Fruit fly (Drosophila melanogaster) whole organism, prepupa: Measurements from ENCODE around the gene CG7236.

Experiments
- Blimp-1 ChIP-seq: fragments of 200-800 bp; sonication (Bioruptor generic); optimal IDR thresholded peaks from 3 replicates; lab custom pipeline; 2017; ENCODE audit warnings: missing biosample characterization, missing genetic modification characterization, mild to moderate bottlenecking, moderate library complexity, missing genetic modification reagents
- CG10631 ChIP-seq: fragments of 200-800 bp; sonication (Bioruptor generic); optimal IDR thresholded peaks from 2 replicates; lab custom pipeline; 2016; ENCODE audit warnings: missing biosample characterization, missing genetic modification characterization
- CG10669 ChIP-seq: fragments of 200-800 bp; sonication (Bioruptor generic); optimal IDR thresholded peaks from 3 replicates; lab custom pipeline; 2018; ENCODE audit warnings: missing biosample characterization, mild to moderate bottlenecking, missing genetic modification characterization, moderate library complexity
- CG11294 ChIP-seq: fragments of 200-800 bp; sonication (Bioruptor generic); IDR thresholded peaks from 2 replicates; pipeline ENCODE4 v1.3.6; 2022; ENCODE audit warnings: missing biosample characterization, missing genetic modification characterization
- CG11902 ChIP-seq: fragments of 200-800 bp; sonication (Bioruptor generic); optimal IDR thresholded peaks from 3 replicates; lab custom pipeline; 2016; ENCODE audit warnings: missing biosample characterization, missing genetic modification characterization
- CG1621 ChIP-seq: fragments of 200-800 bp; sonication (Bioruptor generic); optimal IDR thresholded peaks from 3 replicates; lab custom pipeline; 2018; ENCODE audit warnings: missing biosample characterization, mild to moderate bottlenecking, missing genetic modification characterization
- CG16779 ChIP-seq: fragments of 200-800 bp; sonication (Bioruptor generic); optimal IDR thresholded peaks from 3 replicates; lab custom pipeline; 2017; ENCODE audit warnings: missing biosample characterization, mild to moderate bottlenecking, missing genetic modification characterization
- CG3032 ChIP-seq: fragments of 200-800 bp; optimal IDR thresholded peaks from 2 replicates; lab custom pipeline; 2019; ENCODE audit warnings: missing biosample characterization, mild to moderate bottlenecking, missing genetic modification characterization, moderate library complexity
- CG32006 ChIP-seq: fragments of 200-800 bp; sonication (Bioruptor generic); optimal IDR thresholded peaks from 3 replicates; lab custom pipeline; 2017; ENCODE audit warnings: missing biosample characterization, mild to moderate bottlenecking, missing genetic modification characterization
- CG34406 ChIP-seq: fragments of 200-800 bp; sonication (Bioruptor generic); optimal IDR thresholded peaks from 3 replicates; lab custom pipeline; 2016; ENCODE audit warnings: missing biosample characterization, missing genetic modification characterization
- CG3919 ChIP-seq: fragments of 200-800 bp; sonication (Bioruptor generic); optimal IDR thresholded peaks from 3 replicates; lab custom pipeline; 2016; ENCODE audit warnings: missing biosample characterization, missing genetic modification characterization
- CG6276 ChIP-seq: fragments of 200-800 bp; sonication (Bioruptor generic); optimal IDR thresholded peaks from 2 replicates; lab custom pipeline; 2017; ENCODE audit warnings: missing biosample characterization, mild to moderate bottlenecking, missing genetic modification characterization
- CG6792 ChIP-seq: fragments of 200-800 bp; sonication (Bioruptor generic); optimal IDR thresholded peaks from 3 replicates; lab custom pipeline; 2016; ENCODE audit warnings: missing biosample characterization, missing genetic modification characterization
- CG6808 ChIP-seq: fragments of 200-800 bp; sonication (Bioruptor generic); optimal IDR thresholded peaks from 3 replicates; lab custom pipeline; 2017; ENCODE audit warnings: missing biosample characterization, missing genetic modification characterization, mild to moderate bottlenecking, moderate library complexity, missing genetic modification reagents
- CG6854 ChIP-seq: fragments of 200-800 bp; sonication (Bioruptor generic); optimal IDR thresholded peaks from 2 replicates; lab custom pipeline; 2017; ENCODE audit warnings: missing biosample characterization, mild to moderate bottlenecking, missing genetic modification characterization
- CG7368 ChIP-seq: fragments of 200-800 bp; sonication (Bioruptor generic); optimal IDR thresholded peaks from 3 replicates; lab custom pipeline; 2016; ENCODE audit warnings: missing biosample characterization, missing genetic modification characterization
- CG8632 ChIP-seq: fragments of 200-800 bp; sonication (Bioruptor generic); optimal IDR thresholded peaks from 3 replicates; lab custom pipeline; 2016; ENCODE audit warnings: missing biosample characterization, missing genetic modification characterization
- CG9139 ChIP-seq: fragments of 200-800 bp; sonication (Bioruptor generic); optimal IDR thresholded peaks from 3 replicates; lab custom pipeline; 2017; ENCODE audit warnings: missing biosample characterization, mild to moderate bottlenecking, missing genetic modification characterization
- Eip75B ChIP-seq: fragments of 200-800 bp; sonication (Bioruptor generic); optimal IDR thresholded peaks from 3 replicates; lab custom pipeline; 2016; ENCODE audit warnings: missing biosample characterization, missing genetic modification characterization
- Eip78C ChIP-seq: fragments of 200-800 bp; sonication (Bioruptor generic); peaks from one replicate; lab custom pipeline; 2016; ENCODE audit warnings: missing biosample characterization, missing genetic modification characterization
- Gug ChIP-seq: fragments of 200-800 bp; sonication (Bioruptor generic); IDR thresholded peaks from 2 replicates; pipeline ENCODE4 v1.3.6; 2022; ENCODE audit warnings: missing biosample characterization, missing genetic modification characterization
- Hr38 ChIP-seq: sonication (Bioruptor generic); optimal IDR thresholded peaks from 2 replicates; lab custom pipeline; 2016; ENCODE audit warnings: missing biosample characterization, missing genetic modification characterization
- Hr39 ChIP-seq: fragments of 200-800 bp; sonication (Bioruptor generic); optimal IDR thresholded peaks from 2 replicates; lab custom pipeline; 2016; ENCODE audit warnings: missing biosample characterization, missing genetic modification characterization
- Lpt ChIP-seq: fragments of 200-800 bp; sonication (Bioruptor generic); optimal IDR thresholded peaks from 3 replicates; lab custom pipeline; 2016; ENCODE audit warnings: missing biosample characterization, missing genetic modification characterization
- Met ChIP-seq: fragments of 200-800 bp; sonication (Bioruptor generic); optimal IDR thresholded peaks from 3 replicates; lab custom pipeline; 2016; ENCODE audit warnings: missing biosample characterization, missing genetic modification characterization
- OdsH ChIP-seq: fragments of 200-800 bp; sonication (Bioruptor generic); optimal IDR thresholded peaks from 3 replicates; lab custom pipeline; 2016; ENCODE audit warnings: missing biosample characterization, missing genetic modification characterization
- Smox ChIP-seq: fragments of 200-800 bp; sonication (Bioruptor generic); optimal IDR thresholded peaks from 3 replicates; lab custom pipeline; 2016; ENCODE audit warnings: missing biosample characterization, missing genetic modification characterization
- Sox102F ChIP-seq: fragments of 200-800 bp; sonication (Bioruptor generic); optimal IDR thresholded peaks from 2 replicates; lab custom pipeline; 2016; ENCODE audit warnings: missing biosample characterization, mild to moderate bottlenecking, missing genetic modification characterization
- Sox14 ChIP-seq: fragments of 200-800 bp; sonication (Bioruptor generic); optimal IDR thresholded peaks from 3 replicates; lab custom pipeline; 2016; ENCODE audit warnings: missing biosample characterization, missing genetic modification characterization
- Sox15 ChIP-seq: fragments of 200-800 bp; sonication (Bioruptor generic); optimal IDR thresholded peaks from 3 replicates; lab custom pipeline; 2016; ENCODE audit warnings: missing biosample characterization, missing genetic modification characterization
- acj6 ChIP-seq: fragments of 200-800 bp; sonication (Bioruptor generic); optimal IDR thresholded peaks from 3 replicates; lab custom pipeline; 2016; ENCODE audit warnings: missing biosample characterization, missing genetic modification characterization
- cyc ChIP-seq: fragments of 200-800 bp; sonication (Bioruptor generic); optimal IDR thresholded peaks from 3 replicates; lab custom pipeline; 2016; ENCODE audit warnings: missing biosample characterization, missing genetic modification characterization
- dac ChIP-seq: fragments of 200-800 bp; sonication (Bioruptor generic); optimal IDR thresholded peaks from 2 replicates; lab custom pipeline; 2017; ENCODE audit warnings: missing biosample characterization, mild to moderate bottlenecking, missing genetic modification characterization
- dsx ChIP-seq: fragments of 200-800 bp; optimal IDR thresholded peaks from 3 replicates; lab custom pipeline; 2019; ENCODE audit warnings: missing biosample characterization, mild to moderate bottlenecking, missing genetic modification characterization, moderate library complexity; ENCODE audit not compliant: poor library complexity, severe bottlenecking
- eg ChIP-seq: fragments of 200-800 bp; sonication (Bioruptor generic); IDR thresholded peaks from 3 replicates; pipeline ENCODE4 v1.3.6; 2022; ENCODE audit warnings: missing biosample characterization, missing genetic modification characterization
- esn ChIP-seq: fragments of 200-800 bp; sonication (Bioruptor generic); optimal IDR thresholded peaks from 2 replicates; lab custom pipeline; 2016; ENCODE audit warnings: missing biosample characterization, mild to moderate bottlenecking, missing genetic modification characterization, moderate library complexity
- fd59A ChIP-seq: fragments of 200-800 bp; sonication (Bioruptor generic); optimal IDR thresholded peaks from 2 replicates; lab custom pipeline; 2017; ENCODE audit warnings: missing biosample characterization, mild to moderate bottlenecking, missing genetic modification characterization, missing genetic modification reagents
- fd85E ChIP-seq: fragments of 200-800 bp; sonication (Bioruptor generic); optimal IDR thresholded peaks from 3 replicates; lab custom pipeline; 2016; ENCODE audit warnings: missing biosample characterization, missing genetic modification characterization
- fkh ChIP-seq: fragments of 200-800 bp; sonication (Bioruptor generic); optimal IDR thresholded peaks from 3 replicates; lab custom pipeline; 2017; ENCODE audit warnings: missing biosample characterization, mild to moderate bottlenecking, missing genetic modification characterization, moderate library complexity
- lz ChIP-seq: fragments of 200-800 bp; sonication (Bioruptor generic); optimal IDR thresholded peaks from 3 replicates; lab custom pipeline; 2016; ENCODE audit warnings: missing biosample characterization, missing genetic modification characterization
- net ChIP-seq: fragments of 200-800 bp; sonication (Bioruptor generic); optimal IDR thresholded peaks from 3 replicates; lab custom pipeline; 2016; ENCODE audit warnings: missing biosample characterization, missing genetic modification characterization
- salr ChIP-seq, 2 experiments: fragments of 200-800 bp; sonication (Bioruptor generic); optimal IDR thresholded peaks; 3 replicates each; lab custom pipeline; 2016 to 2018; ENCODE audit warnings: missing biosample characterization in 2 of 2, missing genetic modification characterization in 2 of 2, mild to moderate bottlenecking in 1 of 2
- spab ChIP-seq: fragments of 200-800 bp; sonication (Bioruptor generic); optimal IDR thresholded peaks from 2 replicates; lab custom pipeline; 2017; ENCODE audit warnings: missing biosample characterization, mild to moderate bottlenecking, missing genetic modification characterization, missing genetic modification reagents
- ss ChIP-seq, 2 experiments: fragments of 200-800 bp; sonication (Bioruptor generic); optimal IDR thresholded peaks; 2 replicates in 1 of 2; 3 replicates in 1 of 2; lab custom pipeline; 2017 to 2018; ENCODE audit warnings: mild to moderate bottlenecking in 2 of 2, missing biosample characterization in 2 of 2, missing genetic modification characterization in 2 of 2, moderate library complexity in 1 of 2
- svp ChIP-seq: fragments of 200-800 bp; sonication (Bioruptor generic); peaks from one replicate; lab custom pipeline; 2016; ENCODE audit warnings: missing biosample characterization, missing genetic modification characterization
- topi ChIP-seq: fragments of 200-800 bp; sonication (Bioruptor generic); optimal IDR thresholded peaks from 3 replicates; lab custom pipeline; 2016; ENCODE audit warnings: missing biosample characterization, missing genetic modification characterization

The CG7236 gene

DNA sequence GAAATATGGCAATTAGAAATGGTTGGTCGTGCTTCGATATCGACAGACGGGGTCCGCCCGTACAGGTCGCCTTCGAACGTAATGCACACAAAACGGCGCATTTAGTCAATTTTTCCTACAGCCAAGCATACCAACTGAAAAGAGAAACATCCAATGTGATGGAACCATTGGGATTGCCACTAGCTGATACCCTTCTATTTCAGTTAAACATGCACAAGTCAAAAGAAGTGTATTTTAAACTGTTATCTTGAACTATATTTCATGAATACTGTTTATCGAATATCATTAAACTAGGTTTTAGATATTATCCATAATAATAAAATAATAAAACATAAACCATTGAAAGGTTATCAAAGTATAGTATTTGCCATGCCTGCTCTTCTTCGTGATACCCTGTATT, 19.9 kb downstream of the CG7236 start:
- TF ChIP-seq Eip75B (GFP tag; lab: Kevin White, UChicago): no peak
- peak; percentile 44 for TF ChIP-seq svp
- peak; percentile 61 for TF ChIP-seq Eip78C (GFP tag; lab: Kevin White, UChicago)

DNA sequence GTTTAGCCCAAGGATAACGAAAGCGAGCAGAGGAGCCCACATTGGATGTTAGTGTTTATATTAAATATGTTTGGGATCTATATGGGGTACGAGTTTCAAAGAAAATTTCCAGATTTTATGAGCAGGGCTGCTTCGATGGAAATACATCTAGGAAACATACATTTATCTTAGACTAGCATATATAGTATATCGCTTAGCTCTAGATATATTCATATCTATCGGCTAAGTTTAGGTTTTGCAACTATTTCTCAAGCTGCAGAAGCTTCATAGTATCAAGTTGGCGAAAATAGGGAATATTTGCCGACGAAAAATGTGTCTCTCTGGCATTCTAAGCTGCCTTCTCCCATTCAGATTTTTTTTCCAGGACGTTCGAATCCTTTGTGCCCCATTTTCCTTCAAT, 22.5 kb downstream of the CG7236 start, which contains the start of gene CG14006:
TSS of gene CG14006 (minus strand) at position 101 of the 400 bp plus-strand sequence.
- TF ChIP-seq CG10669 (GFP tag; lab: Kevin White, UChicago) (no peak), lz (no peak), Lpt (GFP tag; lab: Kevin White, UChicago) (no peak), Blimp-1 (no peak), ss (GFP tag; optimal IDR thresholded peaks at IDR 0.05; lab: Kevin White, UChicago) (no peak), CG8632 (GFP tag; lab: Kevin White, UChicago) (no peak), CG6854 (GFP tag; lab: Kevin White, UChicago) (no peak), CG34406 (GFP tag; lab: Kevin White, UChicago) (no peak), CG3032 (tag; lab: Kevin White, UChicago) (no peak), Hr38 (GFP tag; lab: Kevin White, UChicago) (no peak), CG9139 (no peak), fkh (GFP tag; lab: Kevin White, UChicago) (no peak), Eip75B (GFP tag; lab: Kevin White, UChicago) (no peak), esn (GFP tag; lab: Kevin White, UChicago) (no peak)
- TF ChIP-seq, all 60 proteins: peak for 0

DNA sequence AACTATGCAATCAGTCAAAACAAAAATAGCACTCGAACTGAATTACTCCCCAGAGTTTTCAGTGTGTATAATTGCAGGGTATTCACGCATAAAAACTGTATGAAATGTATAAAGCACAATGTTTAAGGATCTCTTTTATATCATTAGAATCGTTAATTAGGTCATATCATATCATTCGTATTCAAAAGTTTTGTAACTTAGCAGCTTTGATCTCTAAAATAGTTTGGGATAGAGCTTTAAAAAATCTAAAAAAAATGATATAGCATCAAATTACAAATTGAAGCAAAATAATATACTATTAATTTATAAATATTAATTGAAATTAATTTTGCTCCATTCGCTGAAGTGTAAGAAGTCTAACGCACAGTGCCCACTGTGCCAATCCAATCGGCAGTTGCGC, 24.3 kb downstream of the CG7236 start:
- TF ChIP-seq CG6854 (GFP tag; lab: Kevin White, UChicago) (no peak), fd85E (no peak), CG6792 (no peak), Sox102F (GFP tag; lab: Kevin White, UChicago) (no peak), Sox15 (GFP tag; lab: Kevin White, UChicago) (no peak), Smox (GFP tag; lab: Kevin White, UChicago) (no peak), net (peak; percentile 11), OdsH (GFP tag; lab: Kevin White, UChicago) (peak; percentile 36), acj6 (peak; percentile 40), Eip75B (GFP tag; lab: Kevin White, UChicago) (no peak), CG7368 (GFP tag; lab: Kevin White, UChicago) (no peak), CG10631 (GFP tag; lab: Kevin White, UChicago) (peak; percentile 38), dsx (GFP tag; lab: Kevin White, UChicago) (no peak), esn (GFP tag; lab: Kevin White, UChicago) (no peak), CG8632 (GFP tag; lab: Kevin White, UChicago) (no peak), Sox14 (GFP tag; lab: Kevin White, UChicago) (no peak), cyc (GFP tag; lab: Kevin White, UChicago) (no peak), CG10669 (GFP tag; lab: Kevin White, UChicago) (no peak), Hr38 (GFP tag; lab: Kevin White, UChicago) (no peak), Eip78C (GFP tag; lab: Kevin White, UChicago) (peak; percentile 64), eg (no peak), ss (GFP tag; optimal IDR thresholded peaks at IDR 0.05; lab: Kevin White, UChicago) (no peak), CG11902 (GFP tag; lab: Kevin White, UChicago) (no peak), Met (no peak), svp (peak; percentile 56), lz (no peak), Hr39 (no peak), spab (GFP tag; lab: Kevin White, UChicago) (peak; percentile 11), CG3032 (tag; lab: Kevin White, UChicago) (peak; percentile 3), CG34406 (GFP tag; lab: Kevin White, UChicago) (no peak), Gug (GFP tag; lab: Robert Waterston, UW) (no peak), salr (GFP tag; optimal IDR thresholded peaks at IDR 0.05; lab: Kevin White, UChicago) (peak in 1 of 2 experiments; percentile 52), CG11294 (GFP tag; lab: Robert Waterston, UW) (no peak), dac (GFP tag; lab: Kevin White, UChicago) (no peak), CG6808 (no peak), CG3919 (GFP tag; lab: Kevin White, UChicago) (peak; percentile 19), CG32006 (GFP tag; lab: Kevin White, UChicago) (peak; percentile 64), CG1621 (no peak), fd59A (GFP tag; lab: Kevin White, UChicago) (no peak), CG6276 (peak; percentile 54), topi (GFP tag; lab: Kevin White, UChicago) (no peak), Lpt (GFP tag; lab: Kevin White, UChicago) (no peak), CG16779 (tag; lab: Kevin White, UChicago) (no peak)
